Fruit fly (Drosophila melanogaster) whole organism, embryonic: Measurements from ENCODE around the gene Sumo.

ENCODE experiments used
- CG2875 ChIP-seq: fragments of 200-800 bp; sonication (Bioruptor generic); optimal IDR thresholded peaks from 2 replicates; lab custom pipeline; 2017; ENCODE audit warnings: missing biosample characterization, mild to moderate bottlenecking, missing genetic modification characterization, missing genetic modification reagents
- CG30020 ChIP-seq: fragments of 200-800 bp; optimal IDR thresholded peaks from 2 replicates; lab custom pipeline; 2019; ENCODE audit warnings: missing biosample characterization, mild to moderate bottlenecking, missing genetic modification characterization, moderate library complexity
- CG7271 ChIP-seq: fragments of 200-800 bp; sonication (Bioruptor generic); optimal IDR thresholded peaks from 2 replicates; lab custom pipeline; 2018; ENCODE audit warnings: missing biosample characterization, mild to moderate bottlenecking, missing genetic modification characterization, moderate library complexity
- CG8924 ChIP-seq: fragments of 200-800 bp; optimal IDR thresholded peaks from 3 replicates; lab custom pipeline; 2019; ENCODE audit warnings: missing biosample characterization, mild to moderate bottlenecking, missing genetic modification characterization, moderate library complexity
- Med ChIP-seq: fragments of 200-800 bp; sonication (Bioruptor generic); peaks from one replicate; lab custom pipeline; 2016; ENCODE audit warnings: missing biosample characterization, missing genetic modification characterization, mild to moderate bottlenecking, inconsistent platforms, moderate library complexity
- NC2α ChIP-seq: fragments of 200-800 bp; sonication (Bioruptor generic); optimal IDR thresholded peaks from 2 replicates; lab custom pipeline; 2016; ENCODE audit warnings: missing biosample characterization, missing genetic modification characterization
- Poxn ChIP-seq: fragments of 200-800 bp; sonication (Bioruptor generic); IDR thresholded peaks from 2 replicates; pipeline ENCODE4 v1.3.6; 2022; ENCODE audit warnings: missing biosample characterization, missing genetic modification characterization
- croc ChIP-seq: fragments of 200-800 bp; sonication (Bioruptor generic); conservative IDR thresholded peaks from 3 replicates; pipeline ENCODE4 v1.3.6; 2022; ENCODE audit warnings: missing biosample characterization, missing genetic modification characterization
- inv ChIP-seq: fragments of 200-800 bp; sonication (Bioruptor generic); IDR thresholded peaks from 2 replicates; pipeline ENCODE4 v1.3.6; 2022; ENCODE audit warnings: missing biosample characterization, missing genetic modification characterization; ENCODE audit not compliant: partially characterized antibody
- ken ChIP-seq: fragments of 200-800 bp; sonication (Bioruptor generic); IDR thresholded peaks from 3 replicates; pipeline ENCODE4 v1.3.6; 2022; ENCODE audit warnings: missing biosample characterization, missing genetic modification characterization
- psq ChIP-seq: fragments of 200-800 bp; sonication (Bioruptor generic); optimal IDR thresholded peaks from 2 replicates; lab custom pipeline; 2017; ENCODE audit warnings: missing biosample characterization, missing genetic modification characterization
- sc ChIP-seq, 3 experiments: fragments of >200 bp in 2 of 3; fragments of 200-800 bp in 1 of 3; sonication (Bioruptor generic) in 1 of 3; optimal IDR thresholded peaks; 2 replicates in 2 of 3; 3 replicates in 1 of 3; lab custom pipeline; 2017; ENCODE audit warnings: mild to moderate bottlenecking in 1 of 3, missing biosample characterization in 1 of 3, missing genetic modification characterization in 1 of 3, missing genetic modification reagents in 1 of 3

- TF ChIP-seq ken (GFP tag; lab: Robert Waterston, UW) (no peak), croc (GFP tag; lab: Robert Waterston, UW) (no peak), CG8924 (tag; lab: Kevin White, UChicago) (no peak), psq (GFP tag; lab: Kevin White, UChicago) (no peak), NC2α (GFP tag; lab: Kevin White, UChicago) (no peak), Med (GFP tag; lab: Kevin White, UChicago) (peak; percentile 39), Poxn (no peak), CG7271 (tag; lab: Kevin White, UChicago) (no peak), CG2875 (GFP tag; lab: Kevin White, UChicago) (no peak), inv (no peak), sc (optimal IDR thresholded peaks at IDR 0.05; lab: Kevin White, UChicago) (no peak), sc (GFP tag; optimal IDR thresholded peaks at IDR 0.05; lab: Kevin White, UChicago) (no peak), CG30020 (tag; lab: Kevin White, UChicago) (no peak)
Observed at dm6 chr2L:6964632-6965031, 2.8 kb downstream of the Sumo start.
